Worm (Caenorhabditis elegans) whole organism, L1 larva: ENCODE data around the gene unc-16.

Experiments used
- aly-2 ChIP-seq: fragments of 150-350 bp; optimal IDR thresholded peaks from 2 replicates; lab custom pipeline; 2014; ENCODE audit warnings: missing biosample characterization, missing genetic modification characterization
- nhr-237 ChIP-seq: fragments of 150-350 bp; optimal IDR thresholded peaks from 2 replicates; lab custom pipeline; 2014; ENCODE audit warnings: missing biosample characterization, missing genetic modification characterization
- nhr-28 ChIP-seq: fragments of 150-350 bp; optimal IDR thresholded peaks from 2 replicates; lab custom pipeline; 2014; ENCODE audit warnings: missing biosample characterization, missing genetic modification characterization
- pqm-1 ChIP-seq: sonication (generic microtip); optimal IDR thresholded peaks from 3 replicates; lab custom pipeline; 2017; ENCODE audit warnings: missing biosample characterization, missing genetic modification characterization
- unc-62 ChIP-seq: fragments of 150-350 bp; optimal IDR thresholded peaks from 2 replicates; lab custom pipeline; 2014; ENCODE audit warnings: missing biosample characterization, missing genetic modification reagents, missing genetic modification characterization
- unc-98 ChIP-seq: fragments of 200-800 bp; sonication (Bioruptor generic); IDR thresholded peaks from 2 replicates; pipeline ENCODE4 v1.3.6; 2022; ENCODE audit warnings: missing genetic modification characterization, missing compliant biosample characterization

DNA sequence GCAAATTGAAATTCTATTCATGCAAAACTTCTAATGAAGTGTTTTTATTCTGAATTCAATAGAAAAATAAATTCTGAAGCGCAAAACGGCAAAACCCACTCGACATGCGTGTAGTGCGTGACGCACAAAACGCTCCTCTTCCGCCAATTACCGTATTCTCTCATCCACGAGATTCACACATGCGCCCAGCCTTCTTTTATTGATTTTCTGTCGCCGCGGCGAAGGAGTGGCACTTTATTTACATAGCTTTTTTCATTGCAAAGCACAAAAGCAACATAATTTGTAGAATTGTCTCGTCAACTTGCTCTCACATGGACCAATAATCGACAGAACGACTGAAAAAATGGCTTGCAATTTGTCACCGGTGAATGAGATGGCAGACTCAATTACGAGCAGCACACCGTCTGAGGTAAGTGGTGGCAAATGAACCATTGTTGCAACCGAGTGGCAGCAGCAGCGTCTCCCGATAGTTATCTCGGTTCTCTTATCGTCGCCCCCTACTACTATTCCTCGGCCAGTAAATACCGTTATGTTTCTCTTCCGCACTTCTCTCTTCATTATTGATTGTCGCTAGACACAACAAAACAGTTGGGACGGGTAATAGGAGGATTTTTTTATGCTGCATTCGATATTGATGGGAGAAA is at the start of gene unc-16:
- no peak for TF ChIP-seq nhr-28 (tag; lab: Kevin White, UChicago)
- no peak for TF ChIP-seq pqm-1
- peak; percentile 72 for TF ChIP-seq aly-2 (tag; lab: Kevin White, UChicago)
- TF ChIP-seq nhr-237 (tag; lab: Kevin White, UChicago) = peak; percentile 64
- no peak for TF ChIP-seq unc-62 (GFP tag; lab: Kevin White, UChicago)
- no peak for TF ChIP-seq unc-98 (GFP tag; lab: Robert Waterston, UW)
